Fruit fly (Drosophila melanogaster) whole organism, embryonic: ENCODE measurements around the gene Ero1L.

Source experiments
- Antp ChIP-seq: fragments of 200-800 bp; sonication (Bioruptor generic); optimal IDR thresholded peaks from 3 replicates; lab custom pipeline; 2016; ENCODE audit warnings: missing biosample characterization, missing genetic modification characterization
- BtbVII ChIP-seq: fragments of 200-800 bp; sonication (Bioruptor generic); optimal IDR thresholded peaks from 3 replicates; lab custom pipeline; 2017; ENCODE audit warnings: missing biosample characterization, mild to moderate bottlenecking, missing genetic modification characterization
- CG1024 ChIP-seq: fragments of 200-800 bp; sonication (Bioruptor generic); IDR thresholded peaks from 2 replicates; pipeline ENCODE4 v1.3.6; 2022; ENCODE audit warnings: missing biosample characterization, missing genetic modification characterization
- CG10431 ChIP-seq: fragments of 200-800 bp; sonication (Bioruptor generic); optimal IDR thresholded peaks from 3 replicates; lab custom pipeline; 2018; ENCODE audit warnings: missing biosample characterization, mild to moderate bottlenecking, missing genetic modification characterization
- CG12155 ChIP-seq: fragments of 200-800 bp; sonication (Bioruptor generic); optimal IDR thresholded peaks from 3 replicates; lab custom pipeline; 2016; ENCODE audit warnings: missing biosample characterization, missing genetic modification characterization
- CG14667 ChIP-seq: fragments of 200-800 bp; sonication (Bioruptor generic); IDR thresholded peaks from 2 replicates; pipeline ENCODE4 v1.3.6; 2022; ENCODE audit warnings: missing biosample characterization, missing genetic modification characterization
- CG15514 ChIP-seq: fragments of 200-800 bp; sonication (Bioruptor generic); optimal IDR thresholded peaks from 3 replicates; lab custom pipeline; 2017; ENCODE audit warnings: missing biosample characterization, missing genetic modification characterization, mild to moderate bottlenecking, moderate library complexity, missing genetic modification reagents
- CG1792 ChIP-seq: fragments of 200-800 bp; sonication (Bioruptor generic); optimal IDR thresholded peaks from 2 replicates; lab custom pipeline; 2016; ENCODE audit warnings: missing biosample characterization, missing genetic modification characterization
- CG2116 ChIP-seq: fragments of 200-800 bp; sonication (Bioruptor generic); optimal IDR thresholded peaks from 3 replicates; lab custom pipeline; 2018; ENCODE audit warnings: missing biosample characterization, mild to moderate bottlenecking, missing genetic modification characterization
- CG32772 ChIP-seq: fragments of 200-800 bp; sonication (Bioruptor generic); IDR thresholded peaks from 2 replicates; pipeline ENCODE4 v1.3.6; 2022; ENCODE audit warnings: missing biosample characterization, missing genetic modification characterization
- CG3726 ChIP-seq: fragments of 200-800 bp; sonication (Bioruptor generic); IDR thresholded peaks from 3 replicates; pipeline ENCODE4, ENCODE4 v1.3.6; 2022; ENCODE audit warnings: missing biosample characterization, missing genetic modification characterization
- CG4282 ChIP-seq: fragments of 200-800 bp; sonication (Bioruptor generic); optimal IDR thresholded peaks from 2 replicates; lab custom pipeline; 2016; ENCODE audit warnings: missing biosample characterization, missing genetic modification characterization
- CG4707 ChIP-seq: fragments of 200-800 bp; sonication (Bioruptor generic); optimal IDR thresholded peaks from 2 replicates; lab custom pipeline; 2018; ENCODE audit warnings: missing biosample characterization, mild to moderate bottlenecking, missing genetic modification characterization, moderate library complexity
- CG6272 ChIP-seq: fragments of 200-800 bp; sonication (Bioruptor generic); IDR thresholded peaks from 2 replicates; pipeline ENCODE4 v1.3.6; 2022; ENCODE audit warnings: missing biosample characterization, missing genetic modification characterization
- CG6854 ChIP-seq: fragments of 200-800 bp; sonication (Bioruptor generic); optimal IDR thresholded peaks from 3 replicates; lab custom pipeline; 2017; ENCODE audit warnings: missing biosample characterization, mild to moderate bottlenecking, missing genetic modification characterization
- CG7745 ChIP-seq: fragments of 200-800 bp; sonication (Bioruptor generic); optimal IDR thresholded peaks from 2 replicates; lab custom pipeline; 2018; ENCODE audit warnings: missing biosample characterization, mild to moderate bottlenecking, missing genetic modification characterization, moderate library complexity
- CG8089 ChIP-seq: fragments of 200-800 bp; sonication (Bioruptor generic); optimal IDR thresholded peaks from 3 replicates; lab custom pipeline; 2016; ENCODE audit warnings: missing biosample characterization, missing genetic modification characterization
- CG9609 ChIP-seq: fragments of 200-800 bp; sonication (Bioruptor generic); optimal IDR thresholded peaks from 3 replicates; lab custom pipeline; 2016; ENCODE audit warnings: missing biosample characterization, missing genetic modification characterization
- D19B ChIP-seq: fragments of 200-800 bp; sonication (Bioruptor generic); optimal IDR thresholded peaks from 2 replicates; lab custom pipeline; 2017; ENCODE audit warnings: missing biosample characterization, mild to moderate bottlenecking, missing genetic modification characterization
- Dfd ChIP-seq, 2 experiments: fragments of >200 bp; optimal IDR thresholded peaks; 2 replicates each; lab custom pipeline; 2017; ENCODE audit warnings: missing biosample characterization in 2 of 2, missing genetic modification characterization in 2 of 2
- Dip3 ChIP-seq: fragments of 200-800 bp; sonication (Bioruptor generic); optimal IDR thresholded peaks from 3 replicates; lab custom pipeline; 2016; ENCODE audit warnings: missing biosample characterization, missing genetic modification characterization
- Gug ChIP-seq: fragments of 200-800 bp; sonication (Bioruptor generic); IDR thresholded peaks from 4 replicates; pipeline ENCODE4 v1.3.6; 2022; ENCODE audit warnings: missing biosample characterization, missing genetic modification characterization
- HHEX ChIP-seq: fragments of 200-800 bp; sonication (Bioruptor generic); optimal IDR thresholded peaks from 3 replicates; lab custom pipeline; 2017; ENCODE audit warnings: missing biosample characterization, mild to moderate bottlenecking, missing genetic modification characterization, missing genetic modification reagents
- Hey ChIP-seq: fragments of 200-800 bp; sonication (Bioruptor generic); optimal IDR thresholded peaks from 3 replicates; lab custom pipeline; 2018; ENCODE audit warnings: missing biosample characterization, mild to moderate bottlenecking, missing genetic modification characterization
- Hmx ChIP-seq: fragments of 200-800 bp; sonication (Bioruptor generic); optimal IDR thresholded peaks from 2 replicates; lab custom pipeline; 2016; ENCODE audit warnings: missing biosample characterization, missing genetic modification characterization
- Hsf ChIP-seq: fragments of 200-800 bp; sonication (Bioruptor generic); optimal IDR thresholded peaks from 3 replicates; lab custom pipeline; 2016; ENCODE audit warnings: missing biosample characterization, missing genetic modification characterization
- Lhr ChIP-seq: fragments of 200-800 bp; sonication (Bioruptor generic); optimal IDR thresholded peaks from 3 replicates; lab custom pipeline; 2017; ENCODE audit warnings: mild to moderate bottlenecking, missing biosample characterization, missing genetic modification reagents, missing genetic modification characterization
- Oaz ChIP-seq: fragments of 200-800 bp; sonication (Bioruptor generic); IDR thresholded peaks from 2 replicates; pipeline ENCODE4 v1.3.6; 2022; ENCODE audit warnings: missing biosample characterization, missing genetic modification characterization
- Ravus ChIP-seq: fragments of 200-800 bp; sonication (Bioruptor generic); IDR thresholded peaks from 2 replicates; pipeline ENCODE4 v1.3.6; 2022; ENCODE audit warnings: missing biosample characterization, missing genetic modification characterization
- Scr ChIP-seq: fragments of 200-800 bp; sonication (Bioruptor generic); IDR thresholded peaks from 2 replicates; pipeline ENCODE4 v1.3.6; 2022; ENCODE audit warnings: missing biosample characterization, missing genetic modification characterization; ENCODE audit not compliant: partially characterized antibody
- Six4 ChIP-seq: fragments of 200-800 bp; sonication (Bioruptor generic); optimal IDR thresholded peaks from 2 replicates; lab custom pipeline; 2016; ENCODE audit warnings: missing biosample characterization, missing genetic modification characterization
- Sry-δ ChIP-seq: fragments of 200-800 bp; sonication (Bioruptor generic); optimal IDR thresholded peaks from 2 replicates; lab custom pipeline; 2016; ENCODE audit warnings: missing biosample characterization, missing genetic modification characterization
- Tbp ChIP-seq: fragments of >200 bp; optimal IDR thresholded peaks from 2 replicates; lab custom pipeline; 2018; ENCODE audit warnings: missing biosample characterization, missing genetic modification characterization
- Xbp1 ChIP-seq: fragments of 200-800 bp; sonication (Bioruptor generic); optimal IDR thresholded peaks from 3 replicates; lab custom pipeline; 2016; ENCODE audit warnings: missing biosample characterization, mild to moderate bottlenecking, missing genetic modification characterization
- YL-1 ChIP-seq: fragments of 200-800 bp; sonication (Bioruptor generic); optimal IDR thresholded peaks from 3 replicates; lab custom pipeline; 2017; ENCODE audit warnings: missing biosample characterization, mild to moderate bottlenecking, missing genetic modification characterization
- abd-A ChIP-seq: fragments of 200-800 bp; sonication (Bioruptor generic); optimal IDR thresholded peaks from 3 replicates; lab custom pipeline; 2019; ENCODE audit warnings: missing biosample characterization, mild to moderate bottlenecking, missing genetic modification characterization, moderate library complexity
- amos ChIP-seq: fragments of 200-800 bp; sonication (Bioruptor generic); IDR thresholded peaks from 2 replicates; pipeline ENCODE4 v1.3.6; 2022; ENCODE audit warnings: missing biosample characterization, missing genetic modification characterization; ENCODE audit not compliant: partially characterized antibody
- cas ChIP-seq: fragments of 200-800 bp; sonication (Bioruptor generic); IDR thresholded peaks from 2 replicates; pipeline ENCODE4 v1.3.6; 2022; ENCODE audit warnings: missing biosample characterization, missing genetic modification characterization
- dpn ChIP-seq, 2 experiments: fragments of 200-800 bp; sonication (Bioruptor generic); optimal IDR thresholded peaks; 3 replicates each; lab custom pipeline; 2016; ENCODE audit warnings: missing biosample characterization in 2 of 2, missing genetic modification characterization in 2 of 2
- en ChIP-seq: fragments of 200-800 bp; sonication (Bioruptor generic); optimal IDR thresholded peaks from 2 replicates; lab custom pipeline; 2016; ENCODE audit warnings: missing biosample characterization, missing genetic modification characterization
- exex ChIP-seq: fragments of 200-800 bp; sonication (Bioruptor generic); optimal IDR thresholded peaks from 4 replicates; lab custom pipeline; 2018; ENCODE audit warnings: missing biosample characterization, mild to moderate bottlenecking, missing genetic modification characterization, moderate library complexity
- ham ChIP-seq: fragments of 200-800 bp; sonication (Bioruptor generic); IDR thresholded peaks from 2 replicates; pipeline ENCODE4 v1.3.6; 2022; ENCODE audit warnings: missing biosample characterization, missing genetic modification characterization
- hbn ChIP-seq: fragments of 200-800 bp; sonication (Bioruptor generic); IDR thresholded peaks from 2 replicates; pipeline ENCODE4 v1.3.6; 2022; ENCODE audit warnings: missing biosample characterization, missing genetic modification characterization; ENCODE audit not compliant: partially characterized antibody
- knrl ChIP-seq: fragments of 200-800 bp; sonication (Bioruptor generic); IDR thresholded peaks from 3 replicates; pipeline ENCODE4 v1.3.6; 2022; ENCODE audit warnings: missing biosample characterization, missing genetic modification characterization; ENCODE audit not compliant: partially characterized antibody
- maf-S ChIP-seq: fragments of 200-800 bp; sonication (Bioruptor generic); optimal IDR thresholded peaks from 2 replicates; lab custom pipeline; 2016; ENCODE audit warnings: missing biosample characterization, missing genetic modification characterization
- peb ChIP-seq: fragments of 200-800 bp; sonication (Bioruptor generic); IDR thresholded peaks from 2 replicates; pipeline ENCODE4 v1.3.6; 2022; ENCODE audit warnings: missing biosample characterization, missing genetic modification characterization
- sima ChIP-seq: fragments of 200-800 bp; sonication (Bioruptor generic); optimal IDR thresholded peaks from 2 replicates; lab custom pipeline; 2016; ENCODE audit warnings: missing biosample characterization, missing genetic modification characterization
- so ChIP-seq: fragments of 200-800 bp; sonication (Bioruptor generic); IDR thresholded peaks from 3 replicates; pipeline ENCODE4 v1.3.6; 2022; ENCODE audit warnings: missing biosample characterization, missing genetic modification characterization
- ttk ChIP-seq: fragments of 200-800 bp; sonication (Bioruptor generic); IDR thresholded peaks from 2 replicates; pipeline ENCODE4 v2.1.2; 2022; ENCODE audit warnings: missing biosample characterization, missing genetic modification characterization
- usp ChIP-seq: fragments of >200 bp; optimal IDR thresholded peaks from 2 replicates; lab custom pipeline; 2017; ENCODE audit warnings: missing biosample characterization, missing genetic modification characterization
- zen2 ChIP-seq: fragments of 200-800 bp; sonication (Bioruptor generic); IDR thresholded peaks from 3 replicates; pipeline ENCODE4 v1.3.6; 2022; ENCODE audit warnings: missing biosample characterization, missing genetic modification characterization; ENCODE audit not compliant: partially characterized antibody
- zfh1 ChIP-seq: fragments of 200-800 bp; sonication (Bioruptor generic); IDR thresholded peaks from 3 replicates; pipeline ENCODE4 v1.3.6; 2022; ENCODE audit warnings: missing biosample characterization, missing genetic modification characterization

The Ero1L gene

DNA sequence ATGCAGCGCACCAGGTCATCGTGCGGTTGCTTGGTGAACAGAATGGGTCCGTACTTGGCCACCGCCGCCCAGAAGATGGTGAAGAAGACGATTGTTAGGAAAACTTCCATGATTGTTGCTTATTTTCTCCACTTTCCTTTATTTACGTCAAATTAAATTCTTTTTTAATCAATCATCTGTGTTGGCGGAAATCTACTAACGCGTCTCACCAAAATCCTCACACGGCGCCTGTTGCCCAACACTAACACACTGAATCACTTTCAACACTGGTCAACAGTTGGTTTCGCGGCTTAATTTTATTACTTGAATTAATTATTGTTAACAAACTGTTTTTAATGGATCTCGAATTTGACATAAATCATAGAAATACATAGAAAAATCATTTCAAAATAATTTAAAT, 16.5 kb downstream of the Ero1L start, which contains the start of gene VhaM9.7-c (continued):
- TF ChIP-seq Xbp1 (GFP tag; lab: Kevin White, UChicago) (peak; percentile 53), Lhr (GFP tag; lab: Kevin White, UChicago) (peak; percentile 17), CG12155 (GFP tag; lab: Kevin White, UChicago) (peak; percentile 28), Hey (tag; lab: Kevin White, UChicago) (no peak), CG6272 (no peak), maf-S (GFP tag; lab: Kevin White, UChicago) (peak; percentile 40), CG4707 (peak; percentile 28), amos (GFP tag; lab: Robert Waterston, UW) (no peak), CG8089 (GFP tag; lab: Kevin White, UChicago) (peak; percentile 19), Ravus (no peak), CG4282 (GFP tag; lab: Kevin White, UChicago) (no peak), ham (no peak), Hsf (GFP tag; lab: Kevin White, UChicago) (peak; percentile 22), Sry-δ (GFP tag; lab: Kevin White, UChicago) (peak; percentile 17), D19B (GFP tag; lab: Kevin White, UChicago) (no peak), Scr (peak; percentile 28; the same call in 1 of the 2 replicates), en (no peak), ttk (GFP tag; lab: Robert Waterston, UW) (no peak), Hmx (GFP tag; lab: Kevin White, UChicago) (no peak), CG1792 (no peak), Gug (GFP tag; lab: Robert Waterston, UW) (no peak), exex (tag; lab: Kevin White, UChicago) (no peak), cas (GFP tag; lab: Robert Waterston, UW) (no peak), CG32772 (GFP tag; lab: Robert Waterston, UW) (no peak), knrl (GFP tag; lab: Robert Waterston, UW) (no peak), CG14667 (GFP tag; lab: Robert Waterston, UW) (no peak), Antp (GFP tag; lab: Kevin White, UChicago) (peak; percentile 33), sima (GFP tag; lab: Kevin White, UChicago) (no peak), CG2116 (GFP tag; lab: Kevin White, UChicago) (no peak), BtbVII (GFP tag; lab: Kevin White, UChicago) (no peak), so (no peak), CG1024 (0 out of 2 replicates have a peak, but pooled peaks have one; percentile 7), Dfd (GFP tag; optimal IDR thresholded peaks at IDR 0.05; lab: Kevin White, UChicago) (no peak), CG9609 (GFP tag; lab: Kevin White, UChicago) (peak; percentile 53), Tbp (GFP tag; lab: Kevin White, UChicago) (no peak), hbn (GFP tag; lab: Robert Waterston, UW) (peak; percentile 45; the same call in 1 of the 2 replicates), CG15514 (GFP tag; lab: Kevin White, UChicago) (peak; percentile 47), CG10431 (GFP tag; lab: Kevin White, UChicago) (no peak), Oaz (GFP tag; lab: Robert Waterston, UW) (no peak), peb (GFP tag; lab: Robert Waterston, UW) (no peak), HHEX (GFP tag; lab: Kevin White, UChicago) (no peak), abd-A (tag; lab: Kevin White, UChicago) (peak; percentile 51), zfh1 (0 out of 3 replicates have a peak, but pooled peaks have one; percentile 38), CG7745 (tag; lab: Kevin White, UChicago) (no peak), zen2 (no peak; the same call in 2 of the 3 replicates), usp (no peak), dpn (GFP tag; optimal IDR thresholded peaks at IDR 0.05; lab: Kevin White, UChicago) (peak; percentile 48 to 50), CG6854 (GFP tag; lab: Kevin White, UChicago) (no peak), YL-1 (GFP tag; lab: Kevin White, UChicago) (peak; percentile 53), CG3726 (no peak), Dip3 (GFP tag; lab: Kevin White, UChicago) (peak; percentile 8), Six4 (GFP tag; lab: Kevin White, UChicago) (no peak)
